Worm (Caenorhabditis elegans): ENCODE measurements around the gene Y57G11C.38.
A peak's percentile ranks its signal among the peaks of the same experiment; 100 is the strongest.

Y57G11C.38 gene

ce11 chrIV:14891996-14892395 is 29.7 kb downstream of the Y57G11C.38 start:
- TF ChIP-seq nfya-1 (tag; optimal IDR thresholded peaks at IDR 0.05; ENCODE audit: insufficient read depth) (no peak), nhr-28 (tag; optimal IDR thresholded peaks at IDR 0.05) (no peak), nhr-25 (tag; optimal IDR thresholded peaks at IDR 0.05) (no peak), lin-39 (tag; optimal IDR thresholded peaks at IDR 0.05) (no peak), nhr-237 (tag; optimal IDR thresholded peaks at IDR 0.05) (no peak), nhr-76 (tag; optimal IDR thresholded peaks at IDR 0.05) (no peak), ztf-4 (tag; optimal IDR thresholded peaks at IDR 0.05) (no peak), ceh-9 (tag; optimal IDR thresholded peaks at IDR 0.05) (no peak), nhr-77 (tag; optimal IDR thresholded peaks at IDR 0.05) (no peak), ztf-11 (tag; optimal IDR thresholded peaks at IDR 0.05) (no peak), egl-5 (tag; optimal IDR thresholded peaks at IDR 0.05) (no peak), zag-1 (tag; optimal IDR thresholded peaks at IDR 0.05) (no peak), fkh-2 (tag; optimal IDR thresholded peaks at IDR 0.05) (no peak), pqm-1 (tag; optimal IDR thresholded peaks at IDR 0.05) (no peak), unc-39 (tag; optimal IDR thresholded peaks at IDR 0.05) (no peak), unc-62 (GFP tag; optimal IDR thresholded peaks at IDR 0.05) (no peak), nhr-43 (tag; optimal IDR thresholded peaks at IDR 0.05; ENCODE audit: poor library complexity, severe bottlenecking) (no peak), sea-2 (GFP tag; optimal IDR thresholded peaks at IDR 0.05) (no peak)

- no peak for TF ChIP-seq mml-1 (tag; optimal IDR thresholded peaks at IDR 0.05)
- TF ChIP-seq daf-12 (tag; optimal IDR thresholded peaks at IDR 0.05), result no peak
- TF ChIP-seq egl-5 (tag; optimal IDR thresholded peaks at IDR 0.05), result no peak
- no peak for TF ChIP-seq elt-2 (tag; optimal IDR thresholded peaks at IDR 0.05)
- TF ChIP-seq lsy-12 (tag; optimal IDR thresholded peaks at IDR 0.05), result no peak
- TF ChIP-seq unc-62 (GFP tag; optimal IDR thresholded peaks at IDR 0.05), result no peak
- no peak for TF ChIP-seq hmg-11 (tag; optimal IDR thresholded peaks at IDR 0.05)
- no peak for TF ChIP-seq sea-2 (GFP tag; optimal IDR thresholded peaks at IDR 0.05)
- no peak for TF ChIP-seq ceh-9 (tag; optimal IDR thresholded peaks at IDR 0.05)
- TF ChIP-seq nhr-237 (tag; optimal IDR thresholded peaks at IDR 0.05), result no peak
- no peak for TF ChIP-seq nhr-67 (tag; optimal IDR thresholded peaks at IDR 0.05)
- no peak for TF ChIP-seq lin-15B (tag; optimal IDR thresholded peaks at IDR 0.05)
- TF ChIP-seq lin-39 (tag; optimal IDR thresholded peaks at IDR 0.05), result no peak
- no peak for TF ChIP-seq nhr-12 (tag; optimal IDR thresholded peaks at IDR 0.05)
- no peak for TF ChIP-seq snpc-4 (tag; optimal IDR thresholded peaks at IDR 0.05)
- no peak for TF ChIP-seq ama-1 (optimal IDR thresholded peaks at IDR 0.05)
- no peak for TF ChIP-seq ztf-11 (tag; optimal IDR thresholded peaks at IDR 0.05)
Measured at ce11 chrIV:14894339-14894738, 32.1 kb downstream of the Y57G11C.38 start.

DNA sequence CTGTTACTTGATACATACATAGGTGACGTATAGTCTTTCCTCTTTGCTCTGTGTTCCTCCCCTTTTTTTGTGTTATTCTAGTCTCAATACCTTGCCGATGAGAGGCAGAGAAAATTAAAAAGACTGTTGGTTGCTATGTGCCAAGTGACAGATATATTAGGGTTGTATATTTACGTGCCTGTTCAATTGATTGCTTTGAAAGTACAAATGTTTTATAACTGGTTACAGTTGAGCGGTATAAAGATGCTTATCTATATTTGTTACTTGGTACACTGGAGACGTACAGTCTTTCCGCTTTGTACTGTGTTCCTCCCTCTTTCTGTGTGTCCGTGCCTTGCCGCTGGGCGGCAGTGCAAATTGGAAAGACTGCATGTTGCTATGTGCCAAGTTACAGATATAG is 40.9 kb downstream of the Y57G11C.38 start:
- TF ChIP-seq nhr-67 (tag; optimal IDR thresholded peaks at IDR 0.05), result no peak
- TF ChIP-seq elt-1 (tag; optimal IDR thresholded peaks at IDR 0.05), result peak; percentile 29

DNA sequence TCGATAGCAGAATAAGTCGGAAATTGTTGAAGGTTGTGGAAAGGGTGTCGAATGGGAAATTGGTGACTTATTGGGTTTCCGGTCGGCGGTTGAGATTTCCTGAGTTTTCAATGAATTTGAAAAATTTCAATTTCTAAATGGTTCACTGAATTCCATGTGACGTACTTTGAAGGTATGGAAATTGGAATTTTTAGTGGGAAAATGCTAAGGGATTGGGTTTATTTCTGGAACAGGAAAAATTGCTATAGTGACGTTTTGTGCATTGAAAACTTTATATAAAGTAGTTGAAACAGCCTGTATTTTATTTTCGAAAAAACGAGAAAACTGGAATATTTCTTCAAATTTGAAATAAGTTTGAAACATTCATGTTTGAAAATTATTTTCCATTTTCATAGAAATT is 47.3 kb downstream of the Y57G11C.38 start, which contains the start of gene pnc-2:
Gene pnc-2 (minus strand): TSS at position 101 of the 400 bp plus-strand sequence.
- no peak for TF ChIP-seq daf-12 (tag; optimal IDR thresholded peaks at IDR 0.05)
- no peak for TF ChIP-seq nfya-1 (tag; optimal IDR thresholded peaks at IDR 0.05; ENCODE audit: insufficient read depth)
- TF ChIP-seq fos-1 (tag; optimal IDR thresholded peaks at IDR 0.05), result no peak
- TF ChIP-seq elt-3 (tag; optimal IDR thresholded peaks at IDR 0.05), result no peak
- TF ChIP-seq ZK546.5 (tag; optimal IDR thresholded peaks at IDR 0.05), result no peak
- no peak for TF ChIP-seq pqm-1 (tag; optimal IDR thresholded peaks at IDR 0.05)
- no peak for TF ChIP-seq nhr-237 (tag; optimal IDR thresholded peaks at IDR 0.05)
- TF ChIP-seq ztf-11 (tag; optimal IDR thresholded peaks at IDR 0.05), result no peak
- no peak for TF ChIP-seq nhr-43 (tag; optimal IDR thresholded peaks at IDR 0.05; ENCODE audit: poor library complexity, severe bottlenecking)
- no peak for TF ChIP-seq elt-2 (tag; optimal IDR thresholded peaks at IDR 0.05)
- no peak for TF ChIP-seq nhr-76 (tag; optimal IDR thresholded peaks at IDR 0.05)
- no peak for TF ChIP-seq ztf-4 (tag; optimal IDR thresholded peaks at IDR 0.05)
- no peak for TF ChIP-seq nhr-67 (tag; optimal IDR thresholded peaks at IDR 0.05)

ce11 chrIV:14919310-14919709 is 57.1 kb downstream of the Y57G11C.38 start, which contains the start of gene ccch-5:
ccch-5 (plus strand) TSS chrIV:14919610.
- TF ChIP-seq sea-2 (GFP tag; optimal IDR thresholded peaks at IDR 0.05) (no peak), nhr-67 (tag; optimal IDR thresholded peaks at IDR 0.05) (no peak), nhr-76 (tag; optimal IDR thresholded peaks at IDR 0.05) (no peak), nhr-28 (tag; optimal IDR thresholded peaks at IDR 0.05) (no peak), egl-27 (tag; optimal IDR thresholded peaks at IDR 0.05) (no peak), ceh-28 (tag; optimal IDR thresholded peaks at IDR 0.05) (no peak), nhr-77 (tag; optimal IDR thresholded peaks at IDR 0.05) (no peak), fkh-10 (GFP tag; optimal IDR thresholded peaks at IDR 0.05) (no peak), nhr-12 (tag; optimal IDR thresholded peaks at IDR 0.05) (no peak), pha-4 (tag; optimal IDR thresholded peaks at IDR 0.05) (no peak), ztf-11 (tag; optimal IDR thresholded peaks at IDR 0.05) (no peak), ceh-9 (tag; optimal IDR thresholded peaks at IDR 0.05) (no peak), mdl-1 (tag; optimal IDR thresholded peaks at IDR 0.05) (no peak)

All from whole organism, L3 larva.